Fruit fly (Drosophila melanogaster) whole organism, prepupa: ENCODE measurements around the gene CG42371.

ENCODE experiments used
- CG10631 ChIP-seq: fragments of 200-800 bp; sonication (Bioruptor generic); optimal IDR thresholded peaks from 2 replicates; lab custom pipeline; 2016; ENCODE audit warnings: missing biosample characterization, missing genetic modification characterization
- CG11762 ChIP-seq: fragments of 200-800 bp; sonication (Bioruptor generic); optimal IDR thresholded peaks from 3 replicates; lab custom pipeline; 2016; ENCODE audit warnings: missing biosample characterization, missing genetic modification characterization; ENCODE audit not compliant: insufficient read depth
- CG15336 ChIP-seq: fragments of 200-800 bp; sonication (Bioruptor generic); IDR thresholded peaks from 2 replicates; pipeline ENCODE4 v1.3.6; 2022; ENCODE audit warnings: missing biosample characterization, missing genetic modification characterization
- CG1621 ChIP-seq: fragments of 200-800 bp; sonication (Bioruptor generic); optimal IDR thresholded peaks from 3 replicates; lab custom pipeline; 2018; ENCODE audit warnings: missing biosample characterization, mild to moderate bottlenecking, missing genetic modification characterization
- CG16779 ChIP-seq: fragments of 200-800 bp; sonication (Bioruptor generic); optimal IDR thresholded peaks from 3 replicates; lab custom pipeline; 2017; ENCODE audit warnings: missing biosample characterization, mild to moderate bottlenecking, missing genetic modification characterization
- CG3032 ChIP-seq: fragments of 200-800 bp; optimal IDR thresholded peaks from 2 replicates; lab custom pipeline; 2019; ENCODE audit warnings: missing biosample characterization, mild to moderate bottlenecking, missing genetic modification characterization, moderate library complexity
- CG31627 ChIP-seq: fragments of 200-800 bp; sonication (Bioruptor generic); optimal IDR thresholded peaks from 3 replicates; lab custom pipeline; 2016; ENCODE audit warnings: missing biosample characterization, missing genetic modification characterization
- CG32006 ChIP-seq: fragments of 200-800 bp; sonication (Bioruptor generic); optimal IDR thresholded peaks from 3 replicates; lab custom pipeline; 2017; ENCODE audit warnings: missing biosample characterization, mild to moderate bottlenecking, missing genetic modification characterization
- CG34406 ChIP-seq: fragments of 200-800 bp; sonication (Bioruptor generic); optimal IDR thresholded peaks from 3 replicates; lab custom pipeline; 2016; ENCODE audit warnings: missing biosample characterization, missing genetic modification characterization
- CG3919 ChIP-seq: fragments of 200-800 bp; sonication (Bioruptor generic); optimal IDR thresholded peaks from 3 replicates; lab custom pipeline; 2016; ENCODE audit warnings: missing biosample characterization, missing genetic modification characterization
- CG6163 ChIP-seq: fragments of 200-800 bp; sonication (Bioruptor generic); IDR thresholded peaks from 3 replicates; pipeline ENCODE4 v1.3.6; 2022; ENCODE audit warnings: missing biosample characterization, missing genetic modification characterization
- CG6792 ChIP-seq: fragments of 200-800 bp; sonication (Bioruptor generic); optimal IDR thresholded peaks from 3 replicates; lab custom pipeline; 2016; ENCODE audit warnings: missing biosample characterization, missing genetic modification characterization
- CG6808 ChIP-seq: fragments of 200-800 bp; sonication (Bioruptor generic); optimal IDR thresholded peaks from 3 replicates; lab custom pipeline; 2017; ENCODE audit warnings: missing biosample characterization, missing genetic modification characterization, mild to moderate bottlenecking, moderate library complexity, missing genetic modification reagents
- CG8119 ChIP-seq: fragments of 200-800 bp; sonication (Bioruptor generic); IDR thresholded peaks from 3 replicates; pipeline ENCODE4 v1.3.6; 2022; ENCODE audit warnings: missing biosample characterization, missing genetic modification characterization
- CG8632 ChIP-seq: fragments of 200-800 bp; sonication (Bioruptor generic); optimal IDR thresholded peaks from 3 replicates; lab custom pipeline; 2016; ENCODE audit warnings: missing biosample characterization, missing genetic modification characterization
- Eip75B ChIP-seq: fragments of 200-800 bp; sonication (Bioruptor generic); optimal IDR thresholded peaks from 3 replicates; lab custom pipeline; 2016; ENCODE audit warnings: missing biosample characterization, missing genetic modification characterization
- Eip78C ChIP-seq: fragments of 200-800 bp; sonication (Bioruptor generic); peaks from one replicate; lab custom pipeline; 2016; ENCODE audit warnings: missing biosample characterization, missing genetic modification characterization
- Eip93F ChIP-seq: fragments of 200-800 bp; sonication (Bioruptor generic); optimal IDR thresholded peaks from 2 replicates; lab custom pipeline; 2016; ENCODE audit warnings: missing biosample characterization, mild to moderate bottlenecking, missing genetic modification characterization
- Ets21C ChIP-seq: fragments of 200-800 bp; sonication (Bioruptor generic); optimal IDR thresholded peaks from 3 replicates; lab custom pipeline; 2016; ENCODE audit warnings: missing biosample characterization, missing genetic modification characterization
- Lpt ChIP-seq: fragments of 200-800 bp; sonication (Bioruptor generic); optimal IDR thresholded peaks from 3 replicates; lab custom pipeline; 2016; ENCODE audit warnings: missing biosample characterization, missing genetic modification characterization
- OdsH ChIP-seq: fragments of 200-800 bp; sonication (Bioruptor generic); optimal IDR thresholded peaks from 3 replicates; lab custom pipeline; 2016; ENCODE audit warnings: missing biosample characterization, missing genetic modification characterization
- Smox ChIP-seq: fragments of 200-800 bp; sonication (Bioruptor generic); optimal IDR thresholded peaks from 3 replicates; lab custom pipeline; 2016; ENCODE audit warnings: missing biosample characterization, missing genetic modification characterization
- Sox102F ChIP-seq: fragments of 200-800 bp; sonication (Bioruptor generic); optimal IDR thresholded peaks from 2 replicates; lab custom pipeline; 2016; ENCODE audit warnings: missing biosample characterization, mild to moderate bottlenecking, missing genetic modification characterization
- Sox14 ChIP-seq: fragments of 200-800 bp; sonication (Bioruptor generic); optimal IDR thresholded peaks from 3 replicates; lab custom pipeline; 2016; ENCODE audit warnings: missing biosample characterization, missing genetic modification characterization
- Sox15 ChIP-seq: fragments of 200-800 bp; sonication (Bioruptor generic); optimal IDR thresholded peaks from 3 replicates; lab custom pipeline; 2016; ENCODE audit warnings: missing biosample characterization, missing genetic modification characterization
- achi ChIP-seq: fragments of 200-800 bp; sonication (Bioruptor generic); optimal IDR thresholded peaks from 3 replicates; lab custom pipeline; 2016; ENCODE audit warnings: missing biosample characterization, missing genetic modification characterization
- acj6 ChIP-seq: fragments of 200-800 bp; sonication (Bioruptor generic); optimal IDR thresholded peaks from 3 replicates; lab custom pipeline; 2016; ENCODE audit warnings: missing biosample characterization, missing genetic modification characterization
- dac ChIP-seq: fragments of 200-800 bp; sonication (Bioruptor generic); optimal IDR thresholded peaks from 2 replicates; lab custom pipeline; 2017; ENCODE audit warnings: missing biosample characterization, mild to moderate bottlenecking, missing genetic modification characterization
- dsx ChIP-seq: fragments of 200-800 bp; optimal IDR thresholded peaks from 3 replicates; lab custom pipeline; 2019; ENCODE audit warnings: missing biosample characterization, mild to moderate bottlenecking, missing genetic modification characterization, moderate library complexity; ENCODE audit not compliant: poor library complexity, severe bottlenecking
- eg ChIP-seq: fragments of 200-800 bp; sonication (Bioruptor generic); IDR thresholded peaks from 3 replicates; pipeline ENCODE4 v1.3.6; 2022; ENCODE audit warnings: missing biosample characterization, missing genetic modification characterization
- fd85E ChIP-seq: fragments of 200-800 bp; sonication (Bioruptor generic); optimal IDR thresholded peaks from 3 replicates; lab custom pipeline; 2016; ENCODE audit warnings: missing biosample characterization, missing genetic modification characterization
- fkh ChIP-seq: fragments of 200-800 bp; sonication (Bioruptor generic); optimal IDR thresholded peaks from 3 replicates; lab custom pipeline; 2017; ENCODE audit warnings: missing biosample characterization, mild to moderate bottlenecking, missing genetic modification characterization, moderate library complexity
- net ChIP-seq: fragments of 200-800 bp; sonication (Bioruptor generic); optimal IDR thresholded peaks from 3 replicates; lab custom pipeline; 2016; ENCODE audit warnings: missing biosample characterization, missing genetic modification characterization
- ss ChIP-seq, 2 experiments: fragments of 200-800 bp; sonication (Bioruptor generic); optimal IDR thresholded peaks; 2 replicates in 1 of 2; 3 replicates in 1 of 2; lab custom pipeline; 2017 to 2018; ENCODE audit warnings: mild to moderate bottlenecking in 2 of 2, missing biosample characterization in 2 of 2, missing genetic modification characterization in 2 of 2, moderate library complexity in 1 of 2
- svp ChIP-seq: fragments of 200-800 bp; sonication (Bioruptor generic); peaks from one replicate; lab custom pipeline; 2016; ENCODE audit warnings: missing biosample characterization, missing genetic modification characterization
- vri ChIP-seq: fragments of 200-800 bp; sonication (Bioruptor generic); optimal IDR thresholded peaks from 3 replicates; lab custom pipeline; 2016; ENCODE audit warnings: missing biosample characterization, mild to moderate bottlenecking, missing genetic modification characterization

CG42371 gene

DNA sequence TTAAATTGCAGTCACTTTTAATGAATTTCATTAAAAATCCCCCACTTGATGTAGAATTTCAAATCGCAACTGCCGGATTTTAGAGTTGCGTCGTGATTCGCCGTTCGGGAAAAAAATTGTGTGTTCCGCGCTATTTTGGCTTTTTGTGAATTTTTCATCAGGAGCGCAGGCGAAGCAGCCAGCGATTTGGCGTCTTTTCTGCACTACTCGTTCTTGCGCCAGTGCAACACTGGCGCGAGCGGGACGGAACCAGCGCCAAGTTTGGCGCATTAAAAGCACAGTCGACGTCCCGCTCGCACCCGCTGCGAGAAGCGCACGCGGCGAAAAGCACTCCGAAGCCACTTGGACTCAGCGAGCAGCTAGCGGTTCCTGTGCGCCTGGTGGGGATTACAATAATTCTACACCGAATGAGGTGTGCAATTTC is 23.7 kb downstream of the CG42371 start (continued):
- TF ChIP-seq dsx (GFP tag; lab: Kevin White, UChicago) (peak; percentile 58), CG10631 (GFP tag; lab: Kevin White, UChicago) (no peak), CG8632 (GFP tag; lab: Kevin White, UChicago) (no peak), CG32006 (GFP tag; lab: Kevin White, UChicago) (peak; percentile 56), Sox102F (GFP tag; lab: Kevin White, UChicago) (peak; percentile 45), CG31627 (no peak), acj6 (peak; percentile 9), CG3919 (peak; percentile 54), dac (GFP tag; lab: Kevin White, UChicago) (no peak), CG6792 (GFP tag; lab: Kevin White, UChicago) (peak; percentile 12), CG6808 (GFP tag; lab: Kevin White, UChicago) (peak; percentile 50), Smox (GFP tag; lab: Kevin White, UChicago) (peak; percentile 40)

DNA sequence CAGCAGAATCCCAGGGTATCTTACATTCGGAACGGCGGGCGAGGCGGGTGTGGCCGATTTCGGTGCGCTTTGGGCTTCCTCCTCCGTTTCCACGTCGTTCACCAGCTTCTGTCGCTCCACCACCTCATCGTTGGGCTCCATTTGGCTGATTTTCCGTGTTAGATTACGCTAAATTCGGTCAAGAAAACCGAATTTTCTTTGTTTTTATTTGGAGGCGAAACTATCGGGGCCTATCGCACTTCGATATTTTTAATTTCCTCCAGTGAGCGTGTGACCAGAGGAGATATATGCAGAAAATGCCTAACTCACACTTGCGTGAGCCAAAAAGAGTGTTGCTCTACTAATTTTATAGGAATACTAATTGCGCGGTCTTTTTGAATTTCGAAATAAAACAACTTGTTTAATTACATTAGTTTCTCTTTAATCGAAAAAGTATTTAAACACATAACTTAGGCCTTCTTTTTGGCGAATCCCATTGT is 24.9 kb downstream of the CG42371 start, which contains the start of gene CG10874:
TSS of gene CG10874 (minus strand) at position 264 of the 479 bp plus-strand sequence.
- TF ChIP-seq vri: no peak
- no peak for TF ChIP-seq net (GFP tag; lab: Kevin White, UChicago)
- TF ChIP-seq CG8119 (GFP tag; lab: Robert Waterston, UW): no peak
- TF ChIP-seq CG10631 (GFP tag; lab: Kevin White, UChicago): no peak
- TF ChIP-seq Sox15 (GFP tag; lab: Kevin White, UChicago): no peak
- peak; percentile 75 for TF ChIP-seq Sox14 (GFP tag; lab: Kevin White, UChicago)
- TF ChIP-seq CG1621 (tag; lab: Kevin White, UChicago): peak; percentile 1
- no peak for TF ChIP-seq Lpt (GFP tag; lab: Kevin White, UChicago)
- no peak for TF ChIP-seq CG3032 (tag; lab: Kevin White, UChicago)
- no peak for TF ChIP-seq eg
- no peak for TF ChIP-seq Ets21C (GFP tag; lab: Kevin White, UChicago)
- TF ChIP-seq, all 60 proteins: peak for 2

DNA sequence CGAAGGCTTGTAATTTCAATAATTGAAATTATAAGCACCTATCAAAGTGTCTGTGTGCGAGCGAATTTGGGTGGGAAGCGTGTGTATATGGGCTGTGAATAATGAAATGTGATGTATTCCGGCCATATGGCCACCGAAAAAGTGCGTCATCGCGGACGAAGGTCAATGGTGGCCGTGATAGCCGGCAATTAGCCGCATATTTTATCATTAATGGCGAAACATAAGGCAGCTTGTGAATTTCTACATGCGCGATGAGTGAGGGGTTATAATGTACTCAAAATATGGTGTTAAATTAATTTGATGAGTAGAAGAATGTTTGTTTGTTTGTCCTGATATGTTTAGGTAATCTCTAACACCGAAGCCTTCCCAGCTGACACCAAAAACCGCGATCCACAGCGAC is 25.6 kb downstream of the CG42371 start:
- no peak for TF ChIP-seq fkh (GFP tag; lab: Kevin White, UChicago)
- no peak for TF ChIP-seq CG15336
- no peak for TF ChIP-seq eg
- TF ChIP-seq Eip75B (GFP tag; lab: Kevin White, UChicago): no peak
- TF ChIP-seq ss (GFP tag; optimal IDR thresholded peaks at IDR 0.05; lab: Kevin White, UChicago): no peak
- TF ChIP-seq Lpt (GFP tag; lab: Kevin White, UChicago): no peak
- TF ChIP-seq CG6163 (GFP tag; lab: Robert Waterston, UW): no peak
- TF ChIP-seq CG8632 (GFP tag; lab: Kevin White, UChicago): no peak
- no peak for TF ChIP-seq CG16779 (tag; lab: Kevin White, UChicago)
- TF ChIP-seq net (GFP tag; lab: Kevin White, UChicago): no peak
- no peak for TF ChIP-seq achi
- TF ChIP-seq fd85E (GFP tag; lab: Kevin White, UChicago): no peak
- TF ChIP-seq CG6792 (GFP tag; lab: Kevin White, UChicago): no peak
- no peak for TF ChIP-seq CG34406
- no peak for TF ChIP-seq CG3919
- no peak for TF ChIP-seq CG11762 (GFP tag; lab: Kevin White, UChicago)
- no peak for TF ChIP-seq Eip78C
- no peak for TF ChIP-seq OdsH (GFP tag; lab: Kevin White, UChicago)
- TF ChIP-seq Eip93F: no peak

DNA sequence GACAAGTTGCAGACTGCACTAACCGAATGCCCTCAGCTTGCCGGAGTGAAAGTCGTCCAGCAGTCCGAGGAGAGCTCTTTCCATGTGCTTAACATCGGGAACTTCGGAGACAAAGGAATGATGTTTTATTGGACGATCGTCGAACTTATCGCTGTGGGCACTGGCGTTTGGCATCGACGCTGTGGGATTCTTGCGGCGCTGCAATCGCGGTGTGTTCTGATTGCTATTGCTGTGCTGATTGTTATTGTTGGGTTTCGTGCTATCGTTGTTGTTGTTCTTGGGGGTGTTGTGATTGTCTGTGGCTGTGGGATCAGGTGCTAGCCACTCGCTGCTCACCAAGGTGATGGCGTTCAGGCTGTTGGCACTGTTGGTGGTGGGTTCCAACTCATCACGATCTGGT is 26.4 kb downstream of the CG42371 start:
- peak; percentile 84 for TF ChIP-seq svp (GFP tag; lab: Kevin White, UChicago)
- TF ChIP-seq Eip78C: peak; percentile 33
- TF ChIP-seq Sox14 (GFP tag; lab: Kevin White, UChicago): peak; percentile 43
- no peak for TF ChIP-seq CG15336
- TF ChIP-seq CG3919: no peak
